Worm (Caenorhabditis elegans): ENCODE results near the gene nhr-106.

- no peak for TF ChIP-seq ztf-29 (GFP tag; IDR thresholded peaks at IDR 0.05)
- TF ChIP-seq klf-2 (GFP tag; conservative IDR thresholded peaks at IDR 0.05) = no peak
- TF ChIP-seq flt-1 (GFP tag; IDR thresholded peaks at IDR 0.05) = no peak
- no peak for TF ChIP-seq T22C8.4 (GFP tag; IDR thresholded peaks at IDR 0.05)
- TF ChIP-seq ref-1 (GFP tag; conservative IDR thresholded peaks at IDR 0.05) = no peak
- TF ChIP-seq cog-1 (tag; optimal IDR thresholded peaks at IDR 0.05) = no peak
- no peak for TF ChIP-seq ztf-23 (GFP tag; IDR thresholded peaks at IDR 0.05)
- no peak for TF ChIP-seq med-1 (GFP tag; optimal IDR thresholded peaks at IDR 0.05; ENCODE audit: insufficient read depth)
- no peak for TF ChIP-seq tab-1 (GFP tag; IDR thresholded peaks at IDR 0.05)
Measured at ce11 chrV:446574-446973, 42.8 kb upstream of the nhr-106 start, which contains the start of gene srh-34.

Data from whole organism, midembryonic.